Worm (Caenorhabditis elegans): ENCODE data around the gene str-33.

str-33 gene

ce11 chrV:2710192-2710591 is 18.1 kb upstream of the str-33 start:
- TF ChIP-seq atf-7 (tag; optimal IDR thresholded peaks at IDR 0.05) = no peak
- TF ChIP-seq rec-8 (tag; optimal IDR thresholded peaks at IDR 0.05) = no peak
- TF ChIP-seq xnd-1 (tag; optimal IDR thresholded peaks at IDR 0.05) = no peak
- TF ChIP-seq snpc-1.1 (tag; optimal IDR thresholded peaks at IDR 0.05; ENCODE audit: insufficient read depth) = no peak
- no peak for TF ChIP-seq F39B2.1 (GFP tag; IDR thresholded peaks at IDR 0.05)
- TF ChIP-seq ztf-18 (tag; optimal IDR thresholded peaks at IDR 0.05) = no peak
- TF ChIP-seq let-526 (GFP tag; IDR thresholded peaks at IDR 0.05) = no peak

ce11 chrV:2711429-2711828 is 16.9 kb upstream of the str-33 start, which contains the start of gene C24B9.3:
Gene C24B9.3, minus strand, starts transcription at chrV:2711599.
- no peak for TF ChIP-seq hsf-1 (GFP tag; IDR thresholded peaks at IDR 0.05)
- peak; percentile 79 for TF ChIP-seq nhr-80 (tag; optimal IDR thresholded peaks at IDR 0.05)

DNA sequence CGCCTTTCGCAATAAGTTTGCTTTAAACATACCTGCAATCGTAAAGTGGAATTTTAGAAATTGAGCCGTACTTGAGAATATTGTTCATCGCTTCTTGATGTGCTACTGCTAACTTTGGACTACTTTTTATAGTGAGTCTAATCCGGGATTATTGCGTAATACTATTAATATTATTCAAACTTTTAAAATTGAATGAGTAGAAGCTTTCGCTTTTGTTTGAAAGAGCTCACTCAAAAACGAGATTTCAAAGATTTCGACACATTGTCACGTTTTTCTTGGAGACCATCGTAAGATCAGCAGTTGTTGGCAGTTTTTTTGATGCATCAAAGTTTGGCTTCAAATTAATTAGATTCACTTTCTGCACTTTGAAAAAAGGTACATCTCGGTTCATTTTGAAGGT is 14.8 kb upstream of the str-33 start, which contains the start of gene srt-28:
TSS of gene srt-28 (minus strand) at position 101 of the 400 bp plus-strand sequence.
- TF ChIP-seq nhr-27 (tag; optimal IDR thresholded peaks at IDR 0.05) (no peak), nfyb-1 (GFP tag; IDR thresholded peaks at IDR 0.05) (no peak), F33H1.4 (GFP tag; IDR thresholded peaks at IDR 0.05) (no peak), lin-26 (GFP tag; IDR thresholded peaks at IDR 0.05) (no peak), hsf-1 (GFP tag; IDR thresholded peaks at IDR 0.05) (no peak), lin-35 (GFP tag; optimal IDR thresholded peaks at IDR 0.05) (no peak), nhr-90 (tag; optimal IDR thresholded peaks at IDR 0.05) (no peak), B0019.2 (GFP tag; conservative IDR thresholded peaks at IDR 0.05) (no peak), cebp-1 (GFP tag; IDR thresholded peaks at IDR 0.05) (no peak), cebp-1 (tag; optimal IDR thresholded peaks at IDR 0.05) (no peak)

DNA sequence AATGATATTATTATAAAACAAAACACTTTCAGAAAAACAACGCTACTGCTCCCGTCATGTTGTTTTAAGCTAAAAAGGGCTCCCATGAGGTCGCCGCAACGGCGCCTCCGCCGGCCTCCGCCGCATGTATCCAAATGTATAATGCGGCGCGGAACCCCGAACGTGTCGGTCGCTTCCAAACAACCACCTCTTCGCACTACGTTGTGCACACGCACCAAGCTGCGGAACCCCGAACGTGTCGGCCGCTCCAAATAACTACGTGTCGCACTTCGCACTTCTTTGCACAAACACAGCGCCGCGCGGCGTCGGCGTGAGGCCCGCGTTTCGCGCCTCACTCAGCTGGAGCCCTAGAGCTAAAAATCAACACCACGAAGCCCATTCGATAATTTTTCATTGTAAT is 11.4 kb upstream of the str-33 start:
- TF ChIP-seq ztf-18 (tag; optimal IDR thresholded peaks at IDR 0.05) = no peak
- no peak for TF ChIP-seq pha-4 (tag; optimal IDR thresholded peaks at IDR 0.05)
- no peak for TF ChIP-seq unc-62 (GFP tag; optimal IDR thresholded peaks at IDR 0.05)
- TF ChIP-seq egl-18 (GFP tag; IDR thresholded peaks at IDR 0.05) = no peak
- TF ChIP-seq him-1 (tag; optimal IDR thresholded peaks at IDR 0.05) = no peak
- peak; percentile 84 for TF ChIP-seq zfh-2 (GFP tag; conservative IDR thresholded peaks at IDR 0.05)
- TF ChIP-seq hsf-1 (GFP tag; IDR thresholded peaks at IDR 0.05) = no peak
- no peak for TF ChIP-seq lsy-27 (tag; optimal IDR thresholded peaks at IDR 0.05; ENCODE audit: borderline replicate concordance, insufficient read depth)
- no peak for TF ChIP-seq hlh-12 (tag; optimal IDR thresholded peaks at IDR 0.05)
- no peak for TF ChIP-seq T07F8.4 (tag; optimal IDR thresholded peaks at IDR 0.05)
- peak; percentile 25; the same call in 1 of the 2 replicates for TF ChIP-seq hmg-1.2 (GFP tag; IDR thresholded peaks at IDR 0.05)
- peak; percentile 49; the same call in 1 of the 2 replicates for TF ChIP-seq egrh-3 (GFP tag; IDR thresholded peaks at IDR 0.05)
- TF ChIP-seq pbrm-1 (GFP tag; IDR thresholded peaks at IDR 0.05) = peak; percentile 37; the same call in 1 of the 2 replicates
- no peak for TF ChIP-seq aptf-3 (GFP tag; IDR thresholded peaks at IDR 0.05)
- no peak for TF ChIP-seq B0261.1 (tag; optimal IDR thresholded peaks at IDR 0.05)
- TF ChIP-seq tlf-1 (GFP tag; optimal IDR thresholded peaks at IDR 0.05) = no peak
- TF ChIP-seq ceh-58 (GFP tag; IDR thresholded peaks at IDR 0.05) = no peak
- TF ChIP-seq attf-3 (GFP tag; conservative IDR thresholded peaks at IDR 0.05) = no peak
- TF ChIP-seq F37B4.10 (GFP tag; IDR thresholded peaks at IDR 0.05) = 0 out of 2 replicates have a peak, but pooled peaks have one; percentile 65
- TF ChIP-seq ceh-40 (GFP tag; IDR thresholded peaks at IDR 0.05) = no peak
- no peak for TF ChIP-seq snpc-4 (GFP tag; optimal IDR thresholded peaks at IDR 0.05)
- peak in 2 of 4 experiments; percentile 71 to 89 for TF ChIP-seq snpc-4 (tag; optimal IDR thresholded peaks at IDR 0.05)
- no peak for TF ChIP-seq lir-1 (GFP tag; conservative IDR thresholded peaks at IDR 0.05)
